Worm (Caenorhabditis elegans): Measurements from ENCODE around the gene C44B7.11.

The C44B7.11 gene

DNA sequence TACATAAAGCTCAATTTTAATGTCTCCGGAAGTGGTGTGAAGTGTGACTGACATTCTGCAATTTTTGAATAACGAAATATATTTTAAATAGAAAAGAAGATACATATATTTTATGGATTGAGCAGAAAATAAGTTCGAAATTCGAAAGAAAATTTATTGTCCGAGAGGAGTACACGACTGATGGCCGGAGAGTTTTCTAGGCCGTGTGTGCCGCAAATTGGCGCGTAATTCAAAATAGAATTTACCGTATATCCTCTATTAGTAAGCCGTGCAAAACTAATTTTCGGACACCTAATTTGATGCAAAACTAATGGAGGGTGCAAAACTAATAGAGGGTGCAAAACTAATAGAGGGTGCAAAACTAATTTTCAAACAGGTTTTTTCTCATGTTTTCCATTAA is 16.0 kb upstream of the C44B7.11 start, which contains the start of gene cyn-10 (continued):
- TF ChIP-seq attf-5 (GFP tag; optimal IDR thresholded peaks at IDR 0.05) (no peak), snpc-4 (GFP tag; optimal IDR thresholded peaks at IDR 0.05) (no peak), snpc-4 (tag; optimal IDR thresholded peaks at IDR 0.05) (peak in 1 of 4 experiments; percentile 4), ceh-100 (GFP tag; IDR thresholded peaks at IDR 0.05) (peak; percentile 74), ztf-3 (GFP tag; optimal IDR thresholded peaks at IDR 0.05) (no peak), B0336.3 (GFP tag; IDR thresholded peaks at IDR 0.05) (no peak), lin-40 (tag; optimal IDR thresholded peaks at IDR 0.05) (peak; percentile 53), hmg-20 (GFP tag; IDR thresholded peaks at IDR 0.05) (peak; percentile 79; the same call in 1 of the 2 replicates), nhr-120 (GFP tag; IDR thresholded peaks at IDR 0.05) (no peak), Y53G8AR.9 (GFP tag; conservative IDR thresholded peaks at IDR 0.05) (no peak; the same call in 1 of the 2 replicates), C06A6.2 (GFP tag; conservative IDR thresholded peaks at IDR 0.05) (no peak), cebp-2 (GFP tag; IDR thresholded peaks at IDR 0.05) (0 out of 2 replicates have a peak, but pooled peaks have one; percentile 21), K12H6.12 (tag; optimal IDR thresholded peaks at IDR 0.05) (peak; percentile 31), akir-1 (GFP tag; optimal IDR thresholded peaks at IDR 0.05) (peak; percentile 20), hsf-1 (GFP tag; IDR thresholded peaks at IDR 0.05) (peak; percentile 54), lsl-1 (GFP tag; optimal IDR thresholded peaks at IDR 0.05) (peak; percentile 38), ceh-40 (GFP tag; IDR thresholded peaks at IDR 0.05) (no peak), xnd-1 (tag; optimal IDR thresholded peaks at IDR 0.05) (peak; percentile 39), Y56A3A.18 (GFP tag; IDR thresholded peaks at IDR 0.05) (no peak), sea-2 (GFP tag; IDR thresholded peaks at IDR 0.05) (no peak), dpl-1 (GFP tag; optimal IDR thresholded peaks at IDR 0.05) (peak; percentile 68), B0019.2 (GFP tag; conservative IDR thresholded peaks at IDR 0.05) (peak; percentile 68; the same call in 1 of the 2 replicates), F33H1.4 (GFP tag; IDR thresholded peaks at IDR 0.05) (peak; percentile 58), egrh-3 (GFP tag; IDR thresholded peaks at IDR 0.05) (no peak; the same call in 1 of the 2 replicates), F52B5.7 (tag; optimal IDR thresholded peaks at IDR 0.05) (no peak), ekl-4 (GFP tag; IDR thresholded peaks at IDR 0.05) (peak; percentile 78), ama-1 (optimal IDR thresholded peaks at IDR 0.05) (no peak), ama-1 (GFP tag; optimal IDR thresholded peaks at IDR 0.05) (no peak), madf-10 (tag; optimal IDR thresholded peaks at IDR 0.05) (peak; percentile 11), efl-1 (GFP tag; optimal IDR thresholded peaks at IDR 0.05) (peak; percentile 65), madf-8 (GFP tag; conservative IDR thresholded peaks at IDR 0.05) (peak; percentile 68), nfyb-1 (GFP tag; IDR thresholded peaks at IDR 0.05) (peak; percentile 65; the same call in 1 of the 2 replicates), ztf-6 (GFP tag; IDR thresholded peaks at IDR 0.05) (no peak), ceh-91 (GFP tag; IDR thresholded peaks at IDR 0.05) (peak; percentile 51), lag-1 (GFP tag; IDR thresholded peaks at IDR 0.05) (0 out of 2 replicates have a peak, but pooled peaks have one; percentile 51), attf-3 (GFP tag; conservative IDR thresholded peaks at IDR 0.05) (peak; percentile 51; the same call in 1 of the 2 replicates), lir-1 (GFP tag; conservative IDR thresholded peaks at IDR 0.05) (peak; percentile 83), unc-130 (GFP tag; optimal IDR thresholded peaks at IDR 0.05) (peak; percentile 84), repo-1 (tag; optimal IDR thresholded peaks at IDR 0.05) (no peak), hlh-12 (tag; optimal IDR thresholded peaks at IDR 0.05) (no peak)

DNA sequence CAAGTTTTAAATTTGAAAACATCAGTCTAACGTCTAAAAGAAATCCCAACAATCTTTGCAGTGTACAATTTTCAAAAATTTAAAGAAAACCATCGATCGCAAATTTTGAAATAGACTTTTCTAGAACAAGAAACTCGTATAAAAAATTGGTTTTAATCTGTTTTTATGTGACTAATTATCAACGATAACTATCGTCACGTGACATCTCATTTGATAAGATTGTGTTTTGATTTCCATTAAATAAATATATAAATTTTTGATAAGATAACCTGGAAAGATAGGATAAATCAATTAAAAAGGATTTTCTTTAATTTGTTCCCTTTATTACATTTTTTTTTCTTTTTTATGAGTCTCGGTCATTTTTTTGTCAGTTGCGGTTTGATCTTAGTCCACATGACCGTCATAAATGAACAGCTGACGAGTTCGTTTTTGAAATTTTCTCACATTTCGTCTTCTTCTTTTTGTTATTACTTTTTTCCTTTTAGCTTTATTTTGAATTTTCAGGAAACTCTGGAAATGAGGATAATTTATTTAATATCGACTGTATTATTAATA is 12.3 kb upstream of the C44B7.11 start, which contains the start of gene asm-1:
Gene asm-1, plus strand, starts transcription at position 505 of the 555 bp plus-strand sequence.
- TF ChIP-seq nhr-179 (tag; optimal IDR thresholded peaks at IDR 0.05) (no peak), somi-1 (GFP tag; optimal IDR thresholded peaks at IDR 0.05) (peak; percentile 46), nhr-120 (GFP tag; IDR thresholded peaks at IDR 0.05) (no peak)
